Fruit fly (Drosophila melanogaster) whole organism, embryonic: ENCODE data around the gene ens.

ENCODE experiments used
- Abd-B ChIP-seq: fragments of 200-800 bp; sonication (Bioruptor generic); optimal IDR thresholded peaks from 2 replicates; lab custom pipeline; 2018; ENCODE audit warnings: missing biosample characterization, mild to moderate bottlenecking, missing genetic modification characterization, moderate library complexity
- Asciz ChIP-seq: fragments of 200-800 bp; sonication (Bioruptor generic); optimal IDR thresholded peaks from 2 replicates; lab custom pipeline; 2017; ENCODE audit warnings: missing biosample characterization, mild to moderate bottlenecking, missing genetic modification characterization, missing genetic modification reagents
- CG10366 ChIP-seq: fragments of 200-800 bp; sonication (Bioruptor generic); IDR thresholded peaks from 2 replicates; pipeline ENCODE4 v1.3.6; 2022; ENCODE audit warnings: missing biosample characterization, missing genetic modification characterization
- CG10431 ChIP-seq: fragments of 200-800 bp; sonication (Bioruptor generic); optimal IDR thresholded peaks from 3 replicates; lab custom pipeline; 2018; ENCODE audit warnings: missing biosample characterization, mild to moderate bottlenecking, missing genetic modification characterization
- CG10565 ChIP-seq: fragments of 200-800 bp; sonication (Bioruptor generic); optimal IDR thresholded peaks from 3 replicates; lab custom pipeline; 2016; ENCODE audit warnings: missing biosample characterization, mild to moderate bottlenecking, missing genetic modification characterization
- CG10654 ChIP-seq: fragments of 200-800 bp; sonication (Bioruptor generic); optimal IDR thresholded peaks from 2 replicates; lab custom pipeline; 2016; ENCODE audit warnings: missing biosample characterization, missing genetic modification characterization
- CG10959 ChIP-seq: fragments of 200-800 bp; sonication (Bioruptor generic); IDR thresholded peaks from 2 replicates; pipeline ENCODE4 v1.3.6; 2022; ENCODE audit warnings: missing biosample characterization, missing genetic modification characterization
- CG12769 ChIP-seq: fragments of 200-800 bp; sonication (Bioruptor generic); optimal IDR thresholded peaks from 2 replicates; lab custom pipeline; 2019; ENCODE audit warnings: missing biosample characterization, mild to moderate bottlenecking, missing genetic modification characterization, moderate library complexity
- CG13624 ChIP-seq: fragments of 200-800 bp; sonication (Bioruptor generic); optimal IDR thresholded peaks from 2 replicates; lab custom pipeline; 2016; ENCODE audit warnings: missing biosample characterization, missing genetic modification characterization
- CG14014 ChIP-seq: fragments of 200-800 bp; sonication (Bioruptor generic); IDR thresholded peaks from 2 replicates; pipeline ENCODE4 v1.3.6; 2022; ENCODE audit warnings: missing biosample characterization, missing genetic modification characterization
- CG17385 ChIP-seq: fragments of 200-800 bp; sonication (Bioruptor generic); optimal IDR thresholded peaks from 3 replicates; lab custom pipeline; 2018; ENCODE audit warnings: missing biosample characterization, mild to moderate bottlenecking, missing genetic modification characterization
- CG31441 ChIP-seq: fragments of 200-800 bp; sonication (Bioruptor generic); IDR thresholded peaks from 2 replicates; pipeline ENCODE4 v1.3.6; 2022; ENCODE audit warnings: missing biosample characterization, missing genetic modification characterization
- CG33557 ChIP-seq: fragments of 200-800 bp; sonication (Bioruptor generic); optimal IDR thresholded peaks from 2 replicates; lab custom pipeline; 2019; ENCODE audit warnings: missing biosample characterization, mild to moderate bottlenecking, missing genetic modification characterization, moderate library complexity
- CG3995 ChIP-seq: fragments of 200-800 bp; sonication (Bioruptor generic); optimal IDR thresholded peaks from 3 replicates; lab custom pipeline; 2016; ENCODE audit warnings: missing biosample characterization, missing genetic modification characterization
- CG4424 ChIP-seq: fragments of 200-800 bp; sonication (Bioruptor generic); optimal IDR thresholded peaks from 3 replicates; lab custom pipeline; 2016; ENCODE audit warnings: missing biosample characterization, missing genetic modification characterization
- CG7372 ChIP-seq: fragments of 200-800 bp; sonication (Bioruptor generic); IDR thresholded peaks from 2 replicates; pipeline ENCODE4 v1.3.6; 2022; ENCODE audit warnings: missing biosample characterization, missing genetic modification characterization
- D19B ChIP-seq: fragments of 200-800 bp; sonication (Bioruptor generic); optimal IDR thresholded peaks from 2 replicates; lab custom pipeline; 2017; ENCODE audit warnings: missing biosample characterization, mild to moderate bottlenecking, missing genetic modification characterization
- Doc2 ChIP-seq: fragments of 200-800 bp; sonication (Bioruptor generic); IDR thresholded peaks from 2 replicates; pipeline ENCODE4 v1.3.6; 2022; ENCODE audit warnings: missing biosample characterization, missing genetic modification characterization
- E2f1 ChIP-seq: fragments of 200-800 bp; sonication (Bioruptor generic); IDR thresholded peaks from 2 replicates; pipeline ENCODE4 v1.3.6; 2022; ENCODE audit warnings: missing biosample characterization, missing genetic modification characterization
- Elba2 ChIP-seq: fragments of 200-800 bp; sonication (Bioruptor generic); optimal IDR thresholded peaks from 3 replicates; lab custom pipeline; 2016; ENCODE audit warnings: missing biosample characterization, missing genetic modification characterization
- Fer2 ChIP-seq: fragments of 200-800 bp; sonication (Bioruptor generic); optimal IDR thresholded peaks from 2 replicates; lab custom pipeline; 2018; ENCODE audit warnings: missing biosample characterization, mild to moderate bottlenecking, missing genetic modification characterization, moderate library complexity
- HLH3B ChIP-seq: fragments of 200-800 bp; sonication (Bioruptor generic); IDR thresholded peaks from 2 replicates; pipeline ENCODE4 v1.3.6; 2022; ENCODE audit warnings: missing biosample characterization, missing genetic modification characterization
- Mad ChIP-seq: fragments of 200-800 bp; sonication (Bioruptor generic); optimal IDR thresholded peaks from 2 replicates; lab custom pipeline; 2016; ENCODE audit warnings: missing biosample characterization, missing genetic modification characterization
- NK7.1 ChIP-seq: fragments of 200-800 bp; sonication (Bioruptor generic); optimal IDR thresholded peaks from 3 replicates; lab custom pipeline; 2016; ENCODE audit warnings: missing biosample characterization, missing genetic modification characterization
- Nf-YB ChIP-seq: fragments of 200-800 bp; sonication (Bioruptor generic); optimal IDR thresholded peaks from 3 replicates; lab custom pipeline; 2019; ENCODE audit warnings: missing biosample characterization, mild to moderate bottlenecking, missing genetic modification characterization, moderate library complexity
- NfI ChIP-seq: fragments of 200-800 bp; sonication (Bioruptor generic); optimal IDR thresholded peaks from 3 replicates; lab custom pipeline; 2018; ENCODE audit warnings: missing biosample characterization, mild to moderate bottlenecking, missing genetic modification characterization, moderate library complexity
- Side ChIP-seq: fragments of 200-800 bp; sonication (Bioruptor generic); optimal IDR thresholded peaks from 2 replicates; lab custom pipeline; 2016; ENCODE audit warnings: missing biosample characterization, missing genetic modification characterization
- Xrp1 ChIP-seq: fragments of 200-800 bp; sonication (Bioruptor generic); IDR thresholded peaks from 2 replicates; pipeline ENCODE4 v1.3.6; 2022; ENCODE audit warnings: missing biosample characterization, missing genetic modification characterization
- bigmax ChIP-seq: fragments of 200-800 bp; sonication (Bioruptor generic); optimal IDR thresholded peaks from 2 replicates; lab custom pipeline; 2018; ENCODE audit warnings: missing biosample characterization, mild to moderate bottlenecking, missing genetic modification characterization
- bsh ChIP-seq, 2 experiments: fragments of 200-800 bp; sonication (Bioruptor generic); optimal IDR thresholded peaks; 2 replicates each; lab custom pipeline; 2017 to 2018; ENCODE audit warnings: mild to moderate bottlenecking in 2 of 2, missing biosample characterization in 2 of 2, missing genetic modification characterization in 2 of 2, moderate library complexity in 1 of 2
- chif ChIP-seq, 2 experiments: fragments of 200-800 bp; sonication (Bioruptor generic); optimal IDR thresholded peaks; 3 replicates each; lab custom pipeline; 2016; ENCODE audit warnings: missing biosample characterization in 2 of 2, missing genetic modification characterization in 2 of 2
- chm ChIP-seq: fragments of 200-800 bp; sonication (Bioruptor generic); IDR thresholded peaks from 2 replicates; pipeline ENCODE4 v1.3.6; 2022; ENCODE audit warnings: missing biosample characterization, missing genetic modification characterization
- crc ChIP-seq: fragments of 200-800 bp; sonication (Bioruptor generic); optimal IDR thresholded peaks from 2 replicates; lab custom pipeline; 2016; ENCODE audit warnings: missing biosample characterization, missing genetic modification characterization
- fru ChIP-seq: fragments of >200 bp; optimal IDR thresholded peaks from 2 replicates; lab custom pipeline; 2017
- ftz-f1 ChIP-seq: fragments of 200-800 bp; sonication (Bioruptor generic); optimal IDR thresholded peaks from 2 replicates; lab custom pipeline; 2016; ENCODE audit warnings: missing biosample characterization, missing genetic modification characterization
- gce ChIP-seq: fragments of 200-800 bp; sonication (Bioruptor generic); IDR thresholded peaks from 3 replicates; pipeline ENCODE4 v1.3.6; 2022; ENCODE audit warnings: missing biosample characterization, missing genetic modification characterization
- gfzf ChIP-seq: fragments of 200-800 bp; sonication (Bioruptor generic); optimal IDR thresholded peaks from 2 replicates; lab custom pipeline; 2016; ENCODE audit warnings: missing biosample characterization, mild to moderate bottlenecking, missing genetic modification characterization, moderate library complexity
- gsb-n ChIP-seq: fragments of 200-800 bp; sonication (Bioruptor generic); optimal IDR thresholded peaks from 3 replicates; lab custom pipeline; 2018; ENCODE audit warnings: missing biosample characterization, mild to moderate bottlenecking, missing genetic modification characterization
- hb ChIP-seq: fragments of 200-800 bp; sonication (Bioruptor generic); IDR thresholded peaks from 3 replicates; pipeline ENCODE4 v1.3.6; 2022; ENCODE audit warnings: missing biosample characterization, missing genetic modification characterization; ENCODE audit not compliant: partially characterized antibody
- her ChIP-seq: fragments of 200-800 bp; sonication (Bioruptor generic); optimal IDR thresholded peaks from 2 replicates; lab custom pipeline; 2016; ENCODE audit warnings: missing biosample characterization, missing genetic modification characterization
- inv ChIP-seq: fragments of 200-800 bp; sonication (Bioruptor generic); IDR thresholded peaks from 2 replicates; pipeline ENCODE4 v1.3.6; 2022; ENCODE audit warnings: missing biosample characterization, missing genetic modification characterization; ENCODE audit not compliant: partially characterized antibody
- kah ChIP-seq: fragments of 200-800 bp; sonication (Bioruptor generic); optimal IDR thresholded peaks from 2 replicates; lab custom pipeline; 2018; ENCODE audit warnings: missing biosample characterization, mild to moderate bottlenecking, missing genetic modification characterization
- lilli ChIP-seq: fragments of 200-800 bp; sonication (Bioruptor generic); optimal IDR thresholded peaks from 3 replicates; lab custom pipeline; 2016; ENCODE audit warnings: missing biosample characterization, missing genetic modification characterization
- otp ChIP-seq: fragments of 200-800 bp; sonication (Bioruptor generic); IDR thresholded peaks from 3 replicates; pipeline ENCODE4, ENCODE4 v1.3.6; 2022; ENCODE audit warnings: missing biosample characterization, missing genetic modification characterization
- pan ChIP-seq, 4 experiments: fragments of >200 bp in 3 of 4; fragments of 200-800 bp in 1 of 4; sonication (Bioruptor generic) in 1 of 4; optimal IDR thresholded peaks in 3 of 4; IDR thresholded peaks in 1 of 4; 2 replicates each; pipeline versions ENCODE4 v1.3.6 to Lab custom; 2017 to 2022; ENCODE audit warnings: missing biosample characterization in 2 of 4, missing genetic modification characterization in 2 of 4, mixed read lengths in 1 of 4
- pnt ChIP-seq: fragments of 200-800 bp; sonication (Bioruptor generic); optimal IDR thresholded peaks from 3 replicates; lab custom pipeline; 2016; ENCODE audit warnings: missing biosample characterization, missing genetic modification characterization
- row ChIP-seq: fragments of 200-800 bp; sonication (Bioruptor generic); IDR thresholded peaks from 3 replicates; pipeline ENCODE4 v1.3.6; 2022; ENCODE audit warnings: missing biosample characterization, missing genetic modification characterization
- sob ChIP-seq: fragments of 200-800 bp; sonication (Bioruptor generic); IDR thresholded peaks from 2 replicates; pipeline ENCODE4 v1.3.6; 2022; ENCODE audit warnings: missing biosample characterization, missing genetic modification characterization
- tgo ChIP-seq: fragments of 200-800 bp; sonication (Bioruptor generic); IDR thresholded peaks from 3 replicates; pipeline ENCODE4 v1.3.6; 2022; ENCODE audit warnings: missing biosample characterization, missing genetic modification characterization
- tll ChIP-seq, 2 experiments: fragments of 200-800 bp in 1 of 2; fragments of >200 bp in 1 of 2; sonication (Bioruptor generic) in 1 of 2; optimal IDR thresholded peaks; 2 replicates each; lab custom pipeline; 2017 to 2019; ENCODE audit warnings: missing biosample characterization in 2 of 2, missing genetic modification characterization in 2 of 2, mild to moderate bottlenecking in 1 of 2, moderate library complexity in 1 of 2
- zf30C ChIP-seq: fragments of 200-800 bp; sonication (Bioruptor generic); optimal IDR thresholded peaks from 3 replicates; lab custom pipeline; 2018; ENCODE audit warnings: missing biosample characterization, mild to moderate bottlenecking, missing genetic modification characterization

Gene ens

DNA sequence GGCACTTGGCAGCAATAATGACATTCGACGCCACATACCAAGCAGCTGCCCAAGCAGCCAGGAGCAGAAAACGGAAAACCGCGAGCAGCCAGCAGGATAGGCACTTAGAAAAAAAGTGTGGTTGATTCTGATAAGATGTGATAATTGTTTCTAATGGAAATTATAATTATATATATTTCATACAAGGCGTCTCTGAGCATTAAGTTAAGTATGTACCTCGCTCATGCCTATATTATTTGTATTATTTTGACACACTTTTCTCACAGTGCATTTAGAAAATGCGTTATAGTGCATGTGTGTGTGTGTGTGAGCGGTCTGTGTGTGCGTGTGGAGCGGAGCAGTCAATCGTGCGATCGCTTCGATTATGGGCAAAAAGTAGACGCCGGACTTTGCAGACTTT lies 24.0 kb upstream of the ens start (continued):
- TF ChIP-seq inv = no peak
- TF ChIP-seq bsh (GFP tag; optimal IDR thresholded peaks at IDR 0.05; lab: Kevin White, UChicago) = peak; percentile 23 to 47
- TF ChIP-seq NfI (GFP tag; lab: Kevin White, UChicago) = no peak
- TF ChIP-seq sob (GFP tag; lab: Robert Waterston, UW) = no peak
- TF ChIP-seq Nf-YB (GFP tag; lab: Kevin White, UChicago) = no peak
- no peak for TF ChIP-seq her (GFP tag; lab: Kevin White, UChicago)
- no peak for TF ChIP-seq Asciz (GFP tag; lab: Kevin White, UChicago)
- peak; percentile 15 for TF ChIP-seq Abd-B (GFP tag; lab: Kevin White, UChicago)
- no peak for TF ChIP-seq HLH3B
- TF ChIP-seq tll (GFP tag; optimal IDR thresholded peaks at IDR 0.05; lab: Kevin White, UChicago) = no peak
- TF ChIP-seq CG13624 (GFP tag; lab: Kevin White, UChicago) = no peak
- TF ChIP-seq pan (optimal IDR thresholded peaks at IDR 0.05; lab: Kevin White, UChicago) = no peak
- no peak for TF ChIP-seq pan (GFP tag; optimal IDR thresholded peaks at IDR 0.05 in 1 of 2, IDR thresholded peaks at IDR 0.05 in 1 of 2)
- TF ChIP-seq CG4424 (GFP tag; lab: Kevin White, UChicago) = peak; percentile 60
- peak; percentile 47; the same call in 1 of the 2 replicates for TF ChIP-seq chm (GFP tag; lab: Robert Waterston, UW)
- TF ChIP-seq CG3995 (GFP tag; lab: Kevin White, UChicago) = no peak
- TF ChIP-seq ftz-f1 = no peak
- no peak for TF ChIP-seq fru (lab: Kevin White, UChicago)
- TF ChIP-seq Doc2 (GFP tag; lab: Robert Waterston, UW) = no peak
- TF ChIP-seq CG33557 (GFP tag; lab: Kevin White, UChicago) = peak; percentile 22
- TF ChIP-seq kah (GFP tag; lab: Kevin White, UChicago) = no peak
- TF ChIP-seq CG10654 (GFP tag; lab: Kevin White, UChicago) = no peak
- no peak for TF ChIP-seq CG14014 (GFP tag; lab: Robert Waterston, UW)
- peak in 1 of 2 experiments; percentile 23 for TF ChIP-seq chif (GFP tag; optimal IDR thresholded peaks at IDR 0.05; lab: Kevin White, UChicago)
- TF ChIP-seq CG10366 (GFP tag; lab: Robert Waterston, UW) = 0 out of 2 replicates have a peak, but pooled peaks have one; percentile 12
- TF ChIP-seq crc = no peak
- TF ChIP-seq zf30C (GFP tag; lab: Kevin White, UChicago) = peak; percentile 58
- TF ChIP-seq Side = no peak
- peak; percentile 45; the same call in 2 of the 3 replicates for TF ChIP-seq row
- TF ChIP-seq E2f1 = peak; percentile 17; the same call in 1 of the 2 replicates
- TF ChIP-seq CG10959 (GFP tag; lab: Robert Waterston, UW) = peak; percentile 55; the same call in 1 of the 2 replicates
- TF ChIP-seq pnt (GFP tag; lab: Kevin White, UChicago) = no peak
- no peak for TF ChIP-seq gsb-n (tag; lab: Kevin White, UChicago)
- TF ChIP-seq lilli (GFP tag; lab: Kevin White, UChicago) = no peak
- no peak for TF ChIP-seq otp (GFP tag; lab: Robert Waterston, UW)
- TF ChIP-seq CG12769 (tag; lab: Kevin White, UChicago) = no peak
- TF ChIP-seq Xrp1 (GFP tag; lab: Robert Waterston, UW) = peak; percentile 76
- TF ChIP-seq bigmax = no peak
- no peak for TF ChIP-seq CG10431
- no peak for TF ChIP-seq D19B
- TF ChIP-seq NK7.1 = no peak
- TF ChIP-seq Fer2 = no peak
- TF ChIP-seq gce = 0 out of 3 replicates have a peak, but pooled peaks have one; percentile 30
- no peak for TF ChIP-seq CG7372
- TF ChIP-seq Elba2 (GFP tag; lab: Kevin White, UChicago) = peak; percentile 42
- TF ChIP-seq gfzf (GFP tag; lab: Kevin White, UChicago) = no peak
- no peak for TF ChIP-seq Mad (GFP tag; lab: Kevin White, UChicago)
- TF ChIP-seq CG17385 (GFP tag; lab: Kevin White, UChicago) = no peak
- no peak for TF ChIP-seq hb (GFP tag; lab: Robert Waterston, UW)
- no peak for TF ChIP-seq CG31441 (GFP tag; lab: Robert Waterston, UW)
- TF ChIP-seq CG10565 (GFP tag; lab: Kevin White, UChicago) = no peak
- no peak for TF ChIP-seq tgo (GFP tag; lab: Robert Waterston, UW)
